Fruit fly (Drosophila melanogaster): ENCODE results near the gene CG43321.

CG43321 gene

dm6 chr2L:7032517-7032951 lies 20.5 kb downstream of the CG43321 start, which contains the start of the genes Rab30 and Caper (continued):
- TF ChIP-seq Eip75B (GFP tag; optimal IDR thresholded peaks at IDR 0.05) = peak; percentile 7
- no peak for TF ChIP-seq pdm3 (GFP tag; optimal IDR thresholded peaks at IDR 0.05)
- peak; percentile 65 for TF ChIP-seq Eip78C (GFP tag)
- TF ChIP-seq CG6163 (GFP tag; IDR thresholded peaks at IDR 0.05) = no peak
- TF ChIP-seq acj6 (GFP tag; optimal IDR thresholded peaks at IDR 0.05) = peak; percentile 25
- no peak for TF ChIP-seq CG10669 (GFP tag; optimal IDR thresholded peaks at IDR 0.05)
- no peak for TF ChIP-seq CG6276 (GFP tag; optimal IDR thresholded peaks at IDR 0.05)
- TF ChIP-seq CG10631 (GFP tag; optimal IDR thresholded peaks at IDR 0.05) = peak; percentile 53
- no peak for TF ChIP-seq dsx (GFP tag; optimal IDR thresholded peaks at IDR 0.05; ENCODE audit: poor library complexity, severe bottlenecking)
- no peak for TF ChIP-seq Hr38 (GFP tag; optimal IDR thresholded peaks at IDR 0.05)
- TF ChIP-seq fd85E (GFP tag; optimal IDR thresholded peaks at IDR 0.05) = no peak
- no peak for TF ChIP-seq CG8119 (GFP tag; IDR thresholded peaks at IDR 0.05)

- TF ChIP-seq dsx (GFP tag; optimal IDR thresholded peaks at IDR 0.05; ENCODE audit: poor library complexity, severe bottlenecking) (peak; percentile 56), salr (GFP tag; optimal IDR thresholded peaks at IDR 0.05) (peak in 1 of 2 experiments; percentile 38), vri (GFP tag; optimal IDR thresholded peaks at IDR 0.05) (peak; percentile 52), fd59A (GFP tag; optimal IDR thresholded peaks at IDR 0.05) (peak; percentile 12), CG34406 (GFP tag; optimal IDR thresholded peaks at IDR 0.05) (peak; percentile 47), dac (GFP tag; optimal IDR thresholded peaks at IDR 0.05) (peak; percentile 23), Eip75B (GFP tag; optimal IDR thresholded peaks at IDR 0.05) (peak; percentile 57), CG6792 (GFP tag; optimal IDR thresholded peaks at IDR 0.05) (peak; percentile 50), cyc (GFP tag; optimal IDR thresholded peaks at IDR 0.05) (peak; percentile 55), Hr4 (GFP tag; optimal IDR thresholded peaks at IDR 0.05) (peak; percentile 68), Smox (GFP tag; optimal IDR thresholded peaks at IDR 0.05) (no peak), CG8119 (GFP tag; IDR thresholded peaks at IDR 0.05) (peak; percentile 75), acj6 (GFP tag; optimal IDR thresholded peaks at IDR 0.05) (peak; percentile 37), CG32006 (GFP tag; optimal IDR thresholded peaks at IDR 0.05) (peak; percentile 59), CG8632 (GFP tag; optimal IDR thresholded peaks at IDR 0.05) (no peak), Ets21C (GFP tag; optimal IDR thresholded peaks at IDR 0.05) (peak; percentile 7), Sox14 (GFP tag; optimal IDR thresholded peaks at IDR 0.05) (peak; percentile 73), OdsH (GFP tag; optimal IDR thresholded peaks at IDR 0.05) (peak; percentile 51), net (GFP tag; optimal IDR thresholded peaks at IDR 0.05) (peak; percentile 82), CG11294 (GFP tag; IDR thresholded peaks at IDR 0.05) (no peak), Hr38 (GFP tag; optimal IDR thresholded peaks at IDR 0.05) (no peak), spab (GFP tag; optimal IDR thresholded peaks at IDR 0.05) (no peak), Lpt (GFP tag; optimal IDR thresholded peaks at IDR 0.05) (peak; percentile 49), ss (GFP tag; optimal IDR thresholded peaks at IDR 0.05) (peak; percentile 36 to 67), CG10669 (GFP tag; optimal IDR thresholded peaks at IDR 0.05) (peak; percentile 57), pdm3 (GFP tag; optimal IDR thresholded peaks at IDR 0.05) (peak; percentile 54), CG11762 (GFP tag; optimal IDR thresholded peaks at IDR 0.05; ENCODE audit: insufficient read depth) (peak; percentile 17), topi (GFP tag; optimal IDR thresholded peaks at IDR 0.05) (peak; percentile 52), esn (GFP tag; optimal IDR thresholded peaks at IDR 0.05) (peak; percentile 56), fkh (GFP tag; optimal IDR thresholded peaks at IDR 0.05) (peak; percentile 83), CG16779 (tag; optimal IDR thresholded peaks at IDR 0.05) (no peak), CG6854 (GFP tag; optimal IDR thresholded peaks at IDR 0.05) (no peak), CG3919 (GFP tag; optimal IDR thresholded peaks at IDR 0.05) (peak; percentile 71), Eip93F (GFP tag; optimal IDR thresholded peaks at IDR 0.05) (peak; percentile 28), fd85E (GFP tag; optimal IDR thresholded peaks at IDR 0.05) (no peak), CG3032 (tag; optimal IDR thresholded peaks at IDR 0.05) (peak; percentile 37), achi (GFP tag; optimal IDR thresholded peaks at IDR 0.05) (peak; percentile 32), Sox102F (GFP tag; optimal IDR thresholded peaks at IDR 0.05) (no peak), Hr39 (GFP tag; optimal IDR thresholded peaks at IDR 0.05) (peak; percentile 60), CG1621 (tag; optimal IDR thresholded peaks at IDR 0.05) (peak; percentile 49), Sox15 (GFP tag; optimal IDR thresholded peaks at IDR 0.05) (no peak), CG9139 (GFP tag; optimal IDR thresholded peaks at IDR 0.05) (no peak), CG11902 (GFP tag; optimal IDR thresholded peaks at IDR 0.05) (no peak), CG7368 (GFP tag; optimal IDR thresholded peaks at IDR 0.05) (peak; percentile 48)
Measured at dm6 chr2L:7033100-7033675, 21.1 kb downstream of the CG43321 start.
